Worm (Caenorhabditis elegans): ENCODE measurements around the gene pbs-3.
A peak's percentile ranks its signal among the peaks of the same experiment; 100 is the strongest.

pbs-3 gene

ce11 chrII:4905331-4905730, 49.9 kb downstream of the pbs-3 start:
- TF ChIP-seq sea-2 (GFP tag; optimal IDR thresholded peaks at IDR 0.05) (no peak), skn-1 (tag; optimal IDR thresholded peaks at IDR 0.05) (no peak), ceh-28 (tag; optimal IDR thresholded peaks at IDR 0.05) (no peak), snpc-4 (tag; optimal IDR thresholded peaks at IDR 0.05) (no peak), fos-1 (tag; optimal IDR thresholded peaks at IDR 0.05) (no peak), ceh-82 (tag; optimal IDR thresholded peaks at IDR 0.05) (no peak)

ce11 chrII:4904778-4905177, 50.4 kb downstream of the pbs-3 start, which contains the start of gene btbd-10:
Gene btbd-10 (plus strand): TSS chrII:4905008.
- peak; percentile 75 for TF ChIP-seq elt-2 (tag; optimal IDR thresholded peaks at IDR 0.05)
- TF ChIP-seq fkh-10 (GFP tag; optimal IDR thresholded peaks at IDR 0.05) = no peak
